Fruit fly (Drosophila melanogaster): ENCODE measurements around the gene CG43056.

CG43056 gene

dm6 chr2L:4440881-4441737, 3.5 kb downstream of the CG43056 start, which contains the start of gene CG15431 (continued):
- TF ChIP-seq Aef1 (GFP tag; IDR thresholded peaks at IDR 0.05) (peak; percentile 46; the same call in 2 of the 3 replicates), Hr78 (GFP tag; optimal IDR thresholded peaks at IDR 0.05) (no peak), ems (GFP tag; optimal IDR thresholded peaks at IDR 0.05) (peak; percentile 20), CG12769 (tag; optimal IDR thresholded peaks at IDR 0.05) (no peak), Dek (tag; optimal IDR thresholded peaks at IDR 0.05) (peak; percentile 68), CG6654 (GFP tag; optimal IDR thresholded peaks at IDR 0.05) (no peak), nom (GFP tag; optimal IDR thresholded peaks at IDR 0.05) (no peak), CG12299 (tag; optimal IDR thresholded peaks at IDR 0.05) (peak; percentile 56), CG4404 (GFP tag; IDR thresholded peaks at IDR 0.05) (peak; percentile 25; the same call in 1 of the 2 replicates), CG9727 (GFP tag; optimal IDR thresholded peaks at IDR 0.05) (peak; percentile 44), inv (GFP tag; IDR thresholded peaks at IDR 0.05; ENCODE audit: partially characterized antibody) (no peak), abd-A (tag; optimal IDR thresholded peaks at IDR 0.05) (peak; percentile 81), Lpt (GFP tag; optimal IDR thresholded peaks at IDR 0.05) (no peak), CG14050 (GFP tag; IDR thresholded peaks at IDR 0.05) (peak; percentile 46; the same call in 2 of the 3 replicates), pita (GFP tag; optimal IDR thresholded peaks at IDR 0.05) (no peak), CG34376 (GFP tag; optimal IDR thresholded peaks at IDR 0.05) (no peak), grau (tag; optimal IDR thresholded peaks at IDR 0.05) (peak; percentile 61), CG8281 (tag; optimal IDR thresholded peaks at IDR 0.05) (no peak), gcm (GFP tag; optimal IDR thresholded peaks at IDR 0.05) (no peak), CG12219 (GFP tag; optimal IDR thresholded peaks at IDR 0.05) (no peak), CG3281 (GFP tag; optimal IDR thresholded peaks at IDR 0.05) (peak; percentile 69), CG1024 (GFP tag; IDR thresholded peaks at IDR 0.05) (0 out of 2 replicates have a peak, but pooled peaks have one; percentile 40), CG16863 (GFP tag; optimal IDR thresholded peaks at IDR 0.05) (no peak), CG14965 (GFP tag; optimal IDR thresholded peaks at IDR 0.05; ENCODE audit: borderline replicate concordance) (no peak), CG5180 (GFP tag; optimal IDR thresholded peaks at IDR 0.05) (peak; percentile 59), CG1529 (GFP tag; optimal IDR thresholded peaks at IDR 0.05) (no peak), Fer1 (GFP tag; optimal IDR thresholded peaks at IDR 0.05) (peak; percentile 67), Xbp1 (GFP tag; optimal IDR thresholded peaks at IDR 0.05) (peak; percentile 65), CG17568 (GFP tag; optimal IDR thresholded peaks at IDR 0.05) (no peak), E2f2 (GFP tag; IDR thresholded peaks at IDR 0.05) (peak; percentile 48), CTCF (GFP tag; optimal IDR thresholded peaks at IDR 0.05) (no peak), gem (tag; optimal IDR thresholded peaks at IDR 0.05) (peak; percentile 69), CG15479 (GFP tag; optimal IDR thresholded peaks at IDR 0.05) (no peak), CoRest (tag; optimal IDR thresholded peaks at IDR 0.05) (peak; percentile 47), CG42726 (GFP tag; IDR thresholded peaks at IDR 0.05; ENCODE audit: partially characterized antibody) (0 out of 2 replicates have a peak, but pooled peaks have one; percentile 15), CG2875 (GFP tag; optimal IDR thresholded peaks at IDR 0.05) (no peak), ftz-f1 (GFP tag; optimal IDR thresholded peaks at IDR 0.05) (peak; percentile 5), Camta (GFP tag; optimal IDR thresholded peaks at IDR 0.05) (no peak), CG10147 (GFP tag; optimal IDR thresholded peaks at IDR 0.05) (peak; percentile 28), CG8765 (GFP tag; IDR thresholded peaks at IDR 0.05) (no peak), Lhr (GFP tag; optimal IDR thresholded peaks at IDR 0.05) (no peak), schlank (tag; optimal IDR thresholded peaks at IDR 0.05) (no peak), hth (optimal IDR thresholded peaks at IDR 0.05) (no peak), Jarid2 (GFP tag; optimal IDR thresholded peaks at IDR 0.05) (peak; percentile 82), CG11723 (GFP tag; optimal IDR thresholded peaks at IDR 0.05) (peak; percentile 53), HLHmδ (GFP tag; optimal IDR thresholded peaks at IDR 0.05) (no peak), ci (GFP tag; IDR thresholded peaks at IDR 0.05) (peak; percentile 68; the same call in 1 of the 3 replicates), Oli (tag; optimal IDR thresholded peaks at IDR 0.05) (peak; percentile 53)

All from whole organism, embryonic.